Fruit fly (Drosophila melanogaster) whole organism, embryonic: Measurements from ENCODE around the gene CG14088.
A peak's percentile ranks its signal among the peaks of the same experiment; 100 is the strongest.

Source experiments
- CG1024 ChIP-seq: fragments of 200-800 bp; sonication (Bioruptor generic); IDR thresholded peaks from 2 replicates; pipeline ENCODE4 v1.3.6; 2022; ENCODE audit warnings: missing biosample characterization, missing genetic modification characterization
- CG10274 ChIP-seq: fragments of 200-800 bp; sonication (Bioruptor generic); optimal IDR thresholded peaks from 3 replicates; lab custom pipeline; 2017; ENCODE audit warnings: missing biosample characterization, mild to moderate bottlenecking, missing genetic modification characterization
- CG10321 ChIP-seq: fragments of 200-800 bp; sonication (Bioruptor generic); IDR thresholded peaks from 2 replicates; pipeline ENCODE4 v1.3.6; 2022; ENCODE audit warnings: missing biosample characterization, missing genetic modification characterization
- CG11093 ChIP-seq: fragments of 200-800 bp; sonication (Bioruptor generic); IDR thresholded peaks from 3 replicates; pipeline ENCODE4 v1.3.6; 2022; ENCODE audit warnings: missing biosample characterization, missing genetic modification characterization
- CG12071 ChIP-seq: fragments of 200-800 bp; sonication (Bioruptor generic); optimal IDR thresholded peaks from 3 replicates; lab custom pipeline; 2018; ENCODE audit warnings: missing biosample characterization, mild to moderate bottlenecking, missing genetic modification characterization
- CG13624 ChIP-seq: fragments of 200-800 bp; sonication (Bioruptor generic); optimal IDR thresholded peaks from 2 replicates; lab custom pipeline; 2016; ENCODE audit warnings: missing biosample characterization, missing genetic modification characterization
- CG13894 ChIP-seq: fragments of 200-800 bp; sonication (Bioruptor generic); optimal IDR thresholded peaks from 3 replicates; lab custom pipeline; 2018; ENCODE audit warnings: missing biosample characterization, mild to moderate bottlenecking, missing genetic modification characterization, moderate library complexity
- CG14014 ChIP-seq: fragments of 200-800 bp; sonication (Bioruptor generic); IDR thresholded peaks from 2 replicates; pipeline ENCODE4 v1.3.6; 2022; ENCODE audit warnings: missing biosample characterization, missing genetic modification characterization
- CG14050 ChIP-seq: fragments of 200-800 bp; sonication (Bioruptor generic); IDR thresholded peaks from 3 replicates; pipeline ENCODE4 v1.3.6; 2022; ENCODE audit warnings: missing biosample characterization, missing genetic modification characterization
- CG14441 ChIP-seq: fragments of 200-800 bp; sonication (Bioruptor generic); IDR thresholded peaks from 2 replicates; pipeline ENCODE4 v1.3.6; 2022; ENCODE audit warnings: missing biosample characterization, missing genetic modification characterization
- CG16863 ChIP-seq: fragments of 200-800 bp; sonication (Bioruptor generic); optimal IDR thresholded peaks from 3 replicates; lab custom pipeline; 2016; ENCODE audit warnings: missing biosample characterization, missing genetic modification characterization
- CG17802 ChIP-seq: fragments of 200-800 bp; sonication (Bioruptor generic); optimal IDR thresholded peaks from 2 replicates; lab custom pipeline; 2018; ENCODE audit warnings: missing biosample characterization, mild to moderate bottlenecking, missing genetic modification characterization, moderate library complexity
- CG18599 ChIP-seq: fragments of 200-800 bp; sonication (Bioruptor generic); optimal IDR thresholded peaks from 3 replicates; lab custom pipeline; 2017; ENCODE audit warnings: missing biosample characterization, missing genetic modification characterization, mild to moderate bottlenecking, moderate library complexity, missing genetic modification reagents
- CG32767 ChIP-seq: fragments of 200-800 bp; sonication (Bioruptor generic); IDR thresholded peaks from 2 replicates; pipeline ENCODE4 v1.3.6; 2022; ENCODE audit warnings: missing biosample characterization, missing genetic modification characterization
- CG3281 ChIP-seq: fragments of 200-800 bp; sonication (Bioruptor generic); optimal IDR thresholded peaks from 3 replicates; lab custom pipeline; 2017; ENCODE audit warnings: missing biosample characterization, mild to moderate bottlenecking, missing genetic modification characterization
- CG5245 ChIP-seq: fragments of 200-800 bp; sonication (Bioruptor generic); optimal IDR thresholded peaks from 3 replicates; lab custom pipeline; 2016; ENCODE audit warnings: missing biosample characterization, missing genetic modification characterization
- CG6791 ChIP-seq: fragments of 200-800 bp; sonication (Bioruptor generic); IDR thresholded peaks from 3 replicates; pipeline ENCODE4 v1.3.6; 2022; ENCODE audit warnings: missing biosample characterization, missing genetic modification characterization; ENCODE audit not compliant: partially characterized antibody
- CG7271 ChIP-seq: fragments of 200-800 bp; sonication (Bioruptor generic); optimal IDR thresholded peaks from 2 replicates; lab custom pipeline; 2018; ENCODE audit warnings: missing biosample characterization, mild to moderate bottlenecking, missing genetic modification characterization, moderate library complexity
- CG7556 ChIP-seq: fragments of 200-800 bp; sonication (Bioruptor generic); optimal IDR thresholded peaks from 2 replicates; lab custom pipeline; 2017; ENCODE audit warnings: missing biosample characterization, mild to moderate bottlenecking, missing genetic modification characterization
- CG7928 ChIP-seq: fragments of 200-800 bp; sonication (Bioruptor generic); optimal IDR thresholded peaks from 2 replicates; lab custom pipeline; 2017; ENCODE audit warnings: missing biosample characterization, mild to moderate bottlenecking, missing genetic modification characterization
- CG8281 ChIP-seq: fragments of 200-800 bp; sonication (Bioruptor generic); optimal IDR thresholded peaks from 2 replicates; lab custom pipeline; 2018; ENCODE audit warnings: missing biosample characterization, mild to moderate bottlenecking, missing genetic modification characterization, moderate library complexity
- CG8765 ChIP-seq: fragments of 200-800 bp; sonication (Bioruptor generic); IDR thresholded peaks from 2 replicates; pipeline ENCODE4 v1.3.6; 2022; ENCODE audit warnings: missing biosample characterization, missing genetic modification characterization
- Dad ChIP-seq: fragments of 200-800 bp; sonication (Bioruptor generic); optimal IDR thresholded peaks from 3 replicates; lab custom pipeline; 2016; ENCODE audit warnings: missing biosample characterization, missing genetic modification characterization
- Elba2 ChIP-seq: fragments of 200-800 bp; sonication (Bioruptor generic); optimal IDR thresholded peaks from 3 replicates; lab custom pipeline; 2016; ENCODE audit warnings: missing biosample characterization, missing genetic modification characterization
- Ets65A ChIP-seq: fragments of 200-800 bp; sonication (Bioruptor generic); peaks from one replicate; lab custom pipeline; 2016; ENCODE audit warnings: missing biosample characterization, missing genetic modification characterization
- Fer2 ChIP-seq: fragments of 200-800 bp; sonication (Bioruptor generic); optimal IDR thresholded peaks from 2 replicates; lab custom pipeline; 2018; ENCODE audit warnings: missing biosample characterization, mild to moderate bottlenecking, missing genetic modification characterization, moderate library complexity
- Hsf ChIP-seq: fragments of 200-800 bp; sonication (Bioruptor generic); optimal IDR thresholded peaks from 3 replicates; lab custom pipeline; 2016; ENCODE audit warnings: missing biosample characterization, missing genetic modification characterization
- Lim3 ChIP-seq: fragments of 200-800 bp; sonication (Bioruptor generic); IDR thresholded peaks from 2 replicates; pipeline ENCODE4 v1.3.6; 2022; ENCODE audit warnings: missing biosample characterization, missing genetic modification characterization
- MBD-R2 ChIP-seq: fragments of 200-800 bp; sonication (Bioruptor generic); IDR thresholded peaks from 2 replicates; pipeline ENCODE4 v1.3.6; 2022; ENCODE audit warnings: missing biosample characterization, missing genetic modification characterization
- Mad ChIP-seq: fragments of 200-800 bp; sonication (Bioruptor generic); optimal IDR thresholded peaks from 2 replicates; lab custom pipeline; 2016; ENCODE audit warnings: missing biosample characterization, missing genetic modification characterization
- Max ChIP-seq: fragments of 200-800 bp; sonication (Bioruptor generic); optimal IDR thresholded peaks from 2 replicates; lab custom pipeline; 2016; ENCODE audit warnings: missing biosample characterization, mild to moderate bottlenecking, missing genetic modification characterization
- Mrtf ChIP-seq: fragments of 200-800 bp; sonication (Bioruptor generic); IDR thresholded peaks from 3 replicates; pipeline ENCODE4 v1.3.6; 2022; ENCODE audit warnings: missing biosample characterization, missing genetic modification characterization
- NC2α ChIP-seq: fragments of 200-800 bp; sonication (Bioruptor generic); optimal IDR thresholded peaks from 2 replicates; lab custom pipeline; 2016; ENCODE audit warnings: missing biosample characterization, missing genetic modification characterization
- Neu2 ChIP-seq: fragments of 200-800 bp; sonication (Bioruptor generic); optimal IDR thresholded peaks from 3 replicates; lab custom pipeline; 2016; ENCODE audit warnings: missing biosample characterization, missing genetic modification characterization, borderline replicate concordance
- Ssrp ChIP-seq: fragments of 200-800 bp; sonication (Bioruptor generic); optimal IDR thresholded peaks from 2 replicates; lab custom pipeline; 2018; ENCODE audit warnings: missing biosample characterization, mild to moderate bottlenecking, missing genetic modification characterization, moderate library complexity
- TFAM ChIP-seq: fragments of 200-800 bp; sonication (Bioruptor generic); optimal IDR thresholded peaks from 2 replicates; lab custom pipeline; 2017; ENCODE audit warnings: missing biosample characterization, missing genetic modification characterization, inconsistent platforms
- ash1 ChIP-seq: fragments of 200-800 bp; sonication (Bioruptor generic); optimal IDR thresholded peaks from 2 replicates; lab custom pipeline; 2018; ENCODE audit warnings: missing biosample characterization, mild to moderate bottlenecking, missing genetic modification characterization
- br ChIP-seq: fragments of >200 bp; optimal IDR thresholded peaks from 2 replicates; lab custom pipeline; 2017
- dmrt99B ChIP-seq: fragments of 200-800 bp; sonication (Bioruptor generic); optimal IDR thresholded peaks from 2 replicates; lab custom pipeline; 2018; ENCODE audit warnings: missing biosample characterization, mild to moderate bottlenecking, missing genetic modification characterization, moderate library complexity
- fd64A ChIP-seq: fragments of 200-800 bp; sonication (Bioruptor generic); optimal IDR thresholded peaks from 3 replicates; lab custom pipeline; 2018; ENCODE audit warnings: missing biosample characterization, mild to moderate bottlenecking, missing genetic modification characterization
- fd96Cb ChIP-seq: fragments of 200-800 bp; sonication (Bioruptor generic); optimal IDR thresholded peaks from 2 replicates; lab custom pipeline; 2018; ENCODE audit warnings: missing biosample characterization, mild to moderate bottlenecking, missing genetic modification characterization, moderate library complexity
- gce ChIP-seq: fragments of 200-800 bp; sonication (Bioruptor generic); IDR thresholded peaks from 3 replicates; pipeline ENCODE4 v1.3.6; 2022; ENCODE audit warnings: missing biosample characterization, missing genetic modification characterization
- hb ChIP-seq: fragments of 200-800 bp; sonication (Bioruptor generic); IDR thresholded peaks from 3 replicates; pipeline ENCODE4 v1.3.6; 2022; ENCODE audit warnings: missing biosample characterization, missing genetic modification characterization; ENCODE audit not compliant: partially characterized antibody
- hkb ChIP-seq, 2 experiments: fragments of 200-800 bp in 1 of 2; fragments of >200 bp in 1 of 2; sonication (Bioruptor generic) in 1 of 2; IDR thresholded peaks in 1 of 2; optimal IDR thresholded peaks in 1 of 2; 2 replicates each; pipeline versions ENCODE4 v1.3.6 to Lab custom; 2017 to 2022; ENCODE audit warnings: missing biosample characterization in 1 of 2, missing genetic modification characterization in 1 of 2
- pb ChIP-seq: fragments of 200-800 bp; sonication (Bioruptor generic); optimal IDR thresholded peaks from 3 replicates; lab custom pipeline; 2016; ENCODE audit warnings: missing biosample characterization, missing genetic modification characterization
- prd ChIP-seq, 3 experiments: fragments of >200 bp in 2 of 3; fragments of 200-800 bp in 1 of 3; sonication (Bioruptor generic) in 1 of 3; optimal IDR thresholded peaks in 2 of 3; IDR thresholded peaks in 1 of 3; 2 replicates in 2 of 3; 3 replicates in 1 of 3; pipeline versions ENCODE4 v1.3.6 to Lab custom; 2017 to 2022; ENCODE audit warnings: missing biosample characterization in 1 of 3, missing genetic modification characterization in 1 of 3
- psq ChIP-seq: fragments of 200-800 bp; sonication (Bioruptor generic); optimal IDR thresholded peaks from 2 replicates; lab custom pipeline; 2017; ENCODE audit warnings: missing biosample characterization, missing genetic modification characterization
- ro ChIP-seq: fragments of 200-800 bp; sonication (Bioruptor generic); IDR thresholded peaks from 2 replicates; pipeline ENCODE4 v1.3.6; 2022; ENCODE audit warnings: missing biosample characterization, missing genetic modification characterization
- ssp ChIP-seq: fragments of 200-800 bp; sonication (Bioruptor generic); IDR thresholded peaks from 2 replicates; pipeline ENCODE4 v1.3.6; 2022; ENCODE audit warnings: missing biosample characterization, missing genetic modification characterization
- tgo ChIP-seq: fragments of 200-800 bp; sonication (Bioruptor generic); IDR thresholded peaks from 3 replicates; pipeline ENCODE4 v1.3.6; 2022; ENCODE audit warnings: missing biosample characterization, missing genetic modification characterization
- tin ChIP-seq: fragments of 200-800 bp; sonication (Bioruptor generic); optimal IDR thresholded peaks from 3 replicates; lab custom pipeline; 2016; ENCODE audit warnings: missing biosample characterization, missing genetic modification characterization

CG14088 gene

DNA sequence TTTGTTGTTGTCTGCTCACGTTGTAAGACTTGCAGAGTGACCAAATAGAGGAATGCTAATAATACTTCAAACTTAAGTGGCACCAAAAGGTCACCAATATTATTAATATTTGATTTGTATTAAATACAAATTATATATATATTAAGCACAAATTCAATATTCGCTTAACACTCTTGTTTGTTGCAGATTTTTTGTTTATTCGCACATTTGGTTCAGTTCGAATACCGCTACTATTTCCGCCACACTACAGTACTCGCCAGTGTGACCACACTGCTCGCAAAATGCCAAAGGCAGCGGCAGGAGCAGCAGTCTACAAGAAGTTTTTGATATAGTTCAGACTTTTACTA is 6.3 kb downstream of the CG14088 start, which contains the start of gene Max (continued):
- TF ChIP-seq Elba2 (no peak), CG1024 (GFP tag; lab: Robert Waterston, UW) (peak; percentile 36; the same call in 1 of the 2 replicates), Hsf (GFP tag; lab: Kevin White, UChicago) (peak; percentile 54), hkb (optimal IDR thresholded peaks at IDR 0.05; lab: Kevin White, UChicago) (no peak), hkb (GFP tag; IDR thresholded peaks at IDR 0.05; lab: Robert Waterston, UW) (peak; percentile 79), ro (GFP tag; lab: Robert Waterston, UW) (no peak), CG5245 (GFP tag; lab: Kevin White, UChicago) (peak; percentile 40), fd96Cb (tag; lab: Kevin White, UChicago) (peak; percentile 56), prd (optimal IDR thresholded peaks at IDR 0.05; lab: Kevin White, UChicago) (no peak), prd (GFP tag; IDR thresholded peaks at IDR 0.05; lab: Robert Waterston, UW) (peak; percentile 77), ssp (no peak), CG10274 (no peak), Fer2 (tag; lab: Kevin White, UChicago) (peak; percentile 52), CG14441 (GFP tag; lab: Robert Waterston, UW) (peak; percentile 76), CG17802 (tag; lab: Kevin White, UChicago) (peak; percentile 45), br (no peak), Mrtf (GFP tag; lab: Robert Waterston, UW) (peak; percentile 37; the same call in 1 of the 3 replicates), CG7271 (tag; lab: Kevin White, UChicago) (peak; percentile 44), Ets65A (GFP tag; lab: Kevin White, UChicago) (peak; percentile 41), NC2α (GFP tag; lab: Kevin White, UChicago) (no peak), CG14014 (GFP tag; lab: Robert Waterston, UW) (peak; percentile 70), CG13894 (no peak), tgo (GFP tag; lab: Robert Waterston, UW) (peak; percentile 72), Neu2 (GFP tag; lab: Kevin White, UChicago) (no peak), CG7928 (GFP tag; lab: Kevin White, UChicago) (no peak), CG11093 (GFP tag; lab: Robert Waterston, UW) (0 out of 3 replicates have a peak, but pooled peaks have one; percentile 32), fd64A (GFP tag; lab: Kevin White, UChicago) (no peak), CG10321 (no peak), CG14050 (peak; percentile 46; the same call in 1 of the 3 replicates), gce (GFP tag; lab: Robert Waterston, UW) (peak; percentile 68; the same call in 2 of the 3 replicates), CG16863 (GFP tag; lab: Kevin White, UChicago) (no peak), CG3281 (GFP tag; lab: Kevin White, UChicago) (peak; percentile 68), CG12071 (peak; percentile 36), hb (GFP tag; lab: Robert Waterston, UW) (no peak), CG6791 (GFP tag; lab: Robert Waterston, UW) (no peak), CG13624 (GFP tag; lab: Kevin White, UChicago) (no peak), Max (GFP tag; lab: Kevin White, UChicago) (peak; percentile 92), CG8281 (peak; percentile 28), Lim3 (no peak), CG18599 (GFP tag; lab: Kevin White, UChicago) (peak; percentile 79), tin (GFP tag; lab: Kevin White, UChicago) (peak; percentile 58), CG32767 (GFP tag; lab: Robert Waterston, UW) (peak; percentile 76), Dad (GFP tag; lab: Kevin White, UChicago) (no peak), pb (no peak), TFAM (GFP tag; lab: Kevin White, UChicago) (no peak), CG7556 (GFP tag; lab: Kevin White, UChicago) (peak; percentile 13), Ssrp (tag; lab: Kevin White, UChicago) (peak; percentile 59), psq (no peak), dmrt99B (tag; lab: Kevin White, UChicago) (no peak), CG8765 (no peak), Mad (peak; percentile 36), ash1 (GFP tag; lab: Kevin White, UChicago) (no peak), MBD-R2 (GFP tag; lab: Robert Waterston, UW) (peak; percentile 90)
